Fruit fly (Drosophila melanogaster) whole organism, embryonic: ENCODE results near the gene Gr93d.
A peak's percentile ranks its signal among the peaks of the same experiment; 100 is the strongest.

Experiments
- Atf6 ChIP-seq: fragments of 200-800 bp; sonication (Bioruptor generic); IDR thresholded peaks from 2 replicates; pipeline ENCODE4 v1.3.6; 2022; ENCODE audit warnings: missing biosample characterization, missing genetic modification characterization
- CG10979 ChIP-seq: fragments of 200-800 bp; sonication (Bioruptor generic); optimal IDR thresholded peaks from 2 replicates; lab custom pipeline; 2018; ENCODE audit warnings: missing biosample characterization, mild to moderate bottlenecking, missing genetic modification characterization, moderate library complexity
- CG12769 ChIP-seq: fragments of 200-800 bp; sonication (Bioruptor generic); optimal IDR thresholded peaks from 2 replicates; lab custom pipeline; 2019; ENCODE audit warnings: missing biosample characterization, mild to moderate bottlenecking, missing genetic modification characterization, moderate library complexity
- CG14860 ChIP-seq: fragments of 200-800 bp; sonication (Bioruptor generic); IDR thresholded peaks from 3 replicates; pipeline ENCODE4 v1.3.6; 2022; ENCODE audit warnings: missing biosample characterization, missing genetic modification characterization; ENCODE audit not compliant: partially characterized antibody
- CG16813 ChIP-seq: fragments of 200-800 bp; sonication (Bioruptor generic); IDR thresholded peaks from 3 replicates; pipeline ENCODE4 v1.3.6; 2022; ENCODE audit warnings: missing biosample characterization, missing genetic modification characterization; ENCODE audit not compliant: partially characterized antibody
- CG1832 ChIP-seq: fragments of 200-800 bp; sonication (Bioruptor generic); optimal IDR thresholded peaks from 2 replicates; lab custom pipeline; 2017; ENCODE audit warnings: missing biosample characterization, mild to moderate bottlenecking, missing genetic modification characterization, inconsistent platforms
- CG30403 ChIP-seq: fragments of 200-800 bp; sonication (Bioruptor generic); optimal IDR thresholded peaks from 3 replicates; lab custom pipeline; 2016; ENCODE audit warnings: missing biosample characterization, missing genetic modification characterization
- CG3065 ChIP-seq: fragments of 200-800 bp; sonication (Bioruptor generic); optimal IDR thresholded peaks from 2 replicates; lab custom pipeline; 2016; ENCODE audit warnings: missing biosample characterization, missing genetic modification characterization
- CG32767 ChIP-seq: fragments of 200-800 bp; sonication (Bioruptor generic); IDR thresholded peaks from 2 replicates; pipeline ENCODE4 v1.3.6; 2022; ENCODE audit warnings: missing biosample characterization, missing genetic modification characterization
- CG7839 ChIP-seq: fragments of 200-800 bp; sonication (Bioruptor generic); optimal IDR thresholded peaks from 3 replicates; lab custom pipeline; 2018; ENCODE audit warnings: missing biosample characterization, mild to moderate bottlenecking, missing genetic modification characterization, moderate library complexity
- CG8290 ChIP-seq, 3 experiments: fragments of 200-800 bp; sonication (Bioruptor generic); optimal IDR thresholded peaks; 2 replicates each; lab custom pipeline; 2016 to 2019; ENCODE audit warnings: missing biosample characterization in 3 of 3, missing genetic modification characterization in 3 of 3, mild to moderate bottlenecking in 2 of 3, moderate library complexity in 1 of 3
- CG8478 ChIP-seq: fragments of >200 bp; optimal IDR thresholded peaks from 2 replicates; lab custom pipeline; 2018
- CTCF ChIP-seq: fragments of 200-800 bp; sonication (Bioruptor generic); optimal IDR thresholded peaks from 2 replicates; lab custom pipeline; 2017; ENCODE audit warnings: missing biosample characterization, mild to moderate bottlenecking, missing genetic modification characterization, moderate library complexity
- Deaf1 ChIP-seq: fragments of 200-800 bp; optimal IDR thresholded peaks from 3 replicates; lab custom pipeline; 2019; ENCODE audit warnings: missing biosample characterization, mild to moderate bottlenecking, missing genetic modification characterization, moderate library complexity
- Dip2 ChIP-seq: fragments of 200-800 bp; sonication (Bioruptor generic); IDR thresholded peaks from 2 replicates; pipeline ENCODE4 v1.3.6; 2022; ENCODE audit warnings: missing biosample characterization, missing genetic modification characterization
- Dll ChIP-seq: fragments of 200-800 bp; sonication (Bioruptor generic); IDR thresholded peaks from 4 replicates; pipeline ENCODE4 v1.3.6; 2022; ENCODE audit warnings: missing biosample characterization, missing genetic modification characterization; ENCODE audit not compliant: partially characterized antibody
- Drgx ChIP-seq: fragments of 200-800 bp; sonication (Bioruptor generic); IDR thresholded peaks from 2 replicates; pipeline ENCODE4 v1.3.6; 2022; ENCODE audit warnings: missing biosample characterization, missing genetic modification characterization
- Hr78 ChIP-seq, 2 experiments: fragments of 200-800 bp in 1 of 2; fragments of >200 bp in 1 of 2; sonication (Bioruptor generic) in 1 of 2; optimal IDR thresholded peaks; 2 replicates each; lab custom pipeline; 2017 to 2019; ENCODE audit warnings: missing biosample characterization in 2 of 2, missing genetic modification characterization in 2 of 2, mild to moderate bottlenecking in 1 of 2, moderate library complexity in 1 of 2
- MBD-R2 ChIP-seq: fragments of 200-800 bp; sonication (Bioruptor generic); IDR thresholded peaks from 2 replicates; pipeline ENCODE4 v1.3.6; 2022; ENCODE audit warnings: missing biosample characterization, missing genetic modification characterization
- Mes4 ChIP-seq: fragments of 200-800 bp; sonication (Bioruptor generic); optimal IDR thresholded peaks from 2 replicates; lab custom pipeline; 2016; ENCODE audit warnings: missing biosample characterization, missing genetic modification characterization
- Opbp ChIP-seq: fragments of 200-800 bp; sonication (Bioruptor generic); IDR thresholded peaks from 3 replicates; pipeline ENCODE4 v1.3.6; 2022; ENCODE audit warnings: missing biosample characterization, missing genetic modification characterization; ENCODE audit not compliant: partially characterized antibody
- Pdp1 ChIP-seq, 2 experiments: fragments of 200-800 bp; sonication (Bioruptor generic); optimal IDR thresholded peaks; 3 replicates each; lab custom pipeline; 2016; ENCODE audit warnings: missing biosample characterization in 2 of 2, missing genetic modification characterization in 2 of 2, mild to moderate bottlenecking in 1 of 2, moderate library complexity in 1 of 2
- Trl ChIP-seq, 3 experiments: fragments of >200 bp in 2 of 3; fragments of 200-800 bp in 1 of 3; sonication (Bioruptor generic) in 1 of 3; optimal IDR thresholded peaks; 2 replicates in 1 of 3; 3 replicates in 2 of 3; lab custom pipeline; 2016 to 2017; ENCODE audit warnings: missing biosample characterization in 1 of 3, missing genetic modification characterization in 1 of 3
- YL-1 ChIP-seq: fragments of 200-800 bp; sonication (Bioruptor generic); optimal IDR thresholded peaks from 3 replicates; lab custom pipeline; 2017; ENCODE audit warnings: missing biosample characterization, mild to moderate bottlenecking, missing genetic modification characterization
- bab2 ChIP-seq: fragments of 200-800 bp; sonication (Bioruptor generic); optimal IDR thresholded peaks from 2 replicates; lab custom pipeline; 2016; ENCODE audit warnings: missing biosample characterization, missing genetic modification characterization
- cg ChIP-seq: fragments of 200-800 bp; sonication (Bioruptor generic); optimal IDR thresholded peaks from 3 replicates; lab custom pipeline; 2019; ENCODE audit warnings: missing biosample characterization, mild to moderate bottlenecking, missing genetic modification characterization, moderate library complexity
- chif ChIP-seq, 2 experiments: fragments of 200-800 bp; sonication (Bioruptor generic); optimal IDR thresholded peaks; 3 replicates each; lab custom pipeline; 2016; ENCODE audit warnings: missing biosample characterization in 2 of 2, missing genetic modification characterization in 2 of 2
- chm ChIP-seq: fragments of 200-800 bp; sonication (Bioruptor generic); IDR thresholded peaks from 2 replicates; pipeline ENCODE4 v1.3.6; 2022; ENCODE audit warnings: missing biosample characterization, missing genetic modification characterization
- dati ChIP-seq: fragments of 200-800 bp; sonication (Bioruptor generic); IDR thresholded peaks from 2 replicates; pipeline ENCODE4 v1.3.6; 2022; ENCODE audit warnings: missing biosample characterization, missing genetic modification characterization
- ewg ChIP-seq: fragments of 200-800 bp; sonication (Bioruptor generic); optimal IDR thresholded peaks from 3 replicates; lab custom pipeline; 2017; ENCODE audit warnings: mild to moderate bottlenecking, missing biosample characterization, missing genetic modification reagents, missing genetic modification characterization
- gfzf ChIP-seq: fragments of 200-800 bp; sonication (Bioruptor generic); optimal IDR thresholded peaks from 2 replicates; lab custom pipeline; 2016; ENCODE audit warnings: missing biosample characterization, mild to moderate bottlenecking, missing genetic modification characterization, moderate library complexity
- kah ChIP-seq: fragments of 200-800 bp; sonication (Bioruptor generic); optimal IDR thresholded peaks from 2 replicates; lab custom pipeline; 2018; ENCODE audit warnings: missing biosample characterization, mild to moderate bottlenecking, missing genetic modification characterization
- kni ChIP-seq: fragments of 200-800 bp; sonication (Bioruptor generic); optimal IDR thresholded peaks from 3 replicates; lab custom pipeline; 2017; ENCODE audit warnings: mild to moderate bottlenecking, missing biosample characterization, missing genetic modification reagents, missing genetic modification characterization
- lbe ChIP-seq: fragments of 200-800 bp; sonication (Bioruptor generic); optimal IDR thresholded peaks from 2 replicates; lab custom pipeline; 2016; ENCODE audit warnings: missing biosample characterization, mild to moderate bottlenecking, missing genetic modification characterization
- mirr ChIP-seq: fragments of 200-800 bp; sonication (Bioruptor generic); optimal IDR thresholded peaks from 3 replicates; lab custom pipeline; 2018; ENCODE audit warnings: missing biosample characterization, mild to moderate bottlenecking, missing genetic modification characterization
- nau ChIP-seq: fragments of 200-800 bp; sonication (Bioruptor generic); optimal IDR thresholded peaks from 3 replicates; lab custom pipeline; 2017; ENCODE audit warnings: missing biosample characterization, mild to moderate bottlenecking, missing genetic modification characterization, missing genetic modification reagents
- nom ChIP-seq: fragments of 200-800 bp; sonication (Bioruptor generic); optimal IDR thresholded peaks from 2 replicates; lab custom pipeline; 2017; ENCODE audit warnings: missing biosample characterization, missing genetic modification characterization, mild to moderate bottlenecking, moderate library complexity, missing genetic modification reagents
- ro ChIP-seq: fragments of 200-800 bp; sonication (Bioruptor generic); IDR thresholded peaks from 2 replicates; pipeline ENCODE4 v1.3.6; 2022; ENCODE audit warnings: missing biosample characterization, missing genetic modification characterization
- salm ChIP-seq: fragments of 200-800 bp; sonication (Bioruptor generic); optimal IDR thresholded peaks from 2 replicates; lab custom pipeline; 2018; ENCODE audit warnings: missing biosample characterization, mild to moderate bottlenecking, missing genetic modification characterization
- sens ChIP-seq: fragments of 200-800 bp; sonication (Bioruptor generic); peaks from one replicate; lab custom pipeline; 2016; ENCODE audit warnings: missing biosample characterization, missing genetic modification characterization
- sens-2 ChIP-seq: fragments of 200-800 bp; sonication (Bioruptor generic); IDR thresholded peaks from 2 replicates; pipeline ENCODE4 v1.3.6; 2022; ENCODE audit warnings: missing biosample characterization, missing genetic modification characterization
- slbo ChIP-seq: fragments of 200-800 bp; sonication (Bioruptor generic); IDR thresholded peaks from 2 replicates; pipeline ENCODE4 v1.3.6; 2022; ENCODE audit warnings: missing biosample characterization, missing genetic modification characterization
- sr ChIP-seq: fragments of 200-800 bp; sonication (Bioruptor generic); IDR thresholded peaks from 3 replicates; pipeline ENCODE4 v1.3.6; 2022; ENCODE audit warnings: missing biosample characterization, missing genetic modification characterization
- toy ChIP-seq: fragments of 200-800 bp; sonication (Bioruptor generic); IDR thresholded peaks from 2 replicates; pipeline ENCODE4 v1.3.6; 2022; ENCODE audit warnings: missing biosample characterization, missing genetic modification characterization

The Gr93d gene

dm6 chr3R:21822562-21822933 lies 23.9 kb downstream of the Gr93d start, which contains the start of gene CASK (continued):
- TF ChIP-seq sens: peak; percentile 84
- TF ChIP-seq kah (GFP tag; lab: Kevin White, UChicago): no peak
- peak; percentile 9 for TF ChIP-seq kni (GFP tag; lab: Kevin White, UChicago)
- no peak for TF ChIP-seq Dip2 (GFP tag; lab: Robert Waterston, UW)
- TF ChIP-seq CG30403 (GFP tag; lab: Kevin White, UChicago): no peak
- peak; percentile 46 for TF ChIP-seq Mes4 (GFP tag; lab: Kevin White, UChicago)
- no peak for TF ChIP-seq CG12769 (tag; lab: Kevin White, UChicago)
- no peak for TF ChIP-seq Atf6 (GFP tag; lab: Robert Waterston, UW)
- no peak for TF ChIP-seq ro (GFP tag; lab: Robert Waterston, UW)
- TF ChIP-seq chif (GFP tag; optimal IDR thresholded peaks at IDR 0.05; lab: Kevin White, UChicago): peak in 1 of 2 experiments; percentile 9
- no peak for TF ChIP-seq CG3065 (GFP tag; lab: Kevin White, UChicago)
- no peak for TF ChIP-seq lbe
- peak in 1 of 2 experiments; percentile 25 for TF ChIP-seq Pdp1 (GFP tag; optimal IDR thresholded peaks at IDR 0.05; lab: Kevin White, UChicago)
- no peak for TF ChIP-seq Hr78 (GFP tag; optimal IDR thresholded peaks at IDR 0.05; lab: Kevin White, UChicago)
- TF ChIP-seq CG16813 (GFP tag; lab: Robert Waterston, UW): peak; percentile 26; the same call in 1 of the 3 replicates

dm6 chr3R:21821684-21822561 lies 24.5 kb downstream of the Gr93d start:
- TF ChIP-seq dati (GFP tag; lab: Robert Waterston, UW) (no peak), Dll (GFP tag; lab: Robert Waterston, UW) (0 out of 4 replicates have a peak, but pooled peaks have one; percentile 33), nau (GFP tag; lab: Kevin White, UChicago) (peak; percentile 11), chm (no peak), CG8478 (lab: Kevin White, UChicago) (peak; percentile 44), CG10979 (peak; percentile 37), CG8290 (GFP tag; optimal IDR thresholded peaks at IDR 0.05; lab: Kevin White, UChicago) (no peak), CG8290 (tag; optimal IDR thresholded peaks at IDR 0.05; lab: Kevin White, UChicago) (peak in 1 of 2 experiments; percentile 26), gfzf (GFP tag; lab: Kevin White, UChicago) (no peak), Drgx (no peak), CG32767 (GFP tag; lab: Robert Waterston, UW) (peak; percentile 46; the same call in 1 of the 2 replicates), CTCF (GFP tag; lab: Kevin White, UChicago) (peak; percentile 92), slbo (GFP tag; lab: Robert Waterston, UW) (0 out of 2 replicates have a peak, but pooled peaks have one; percentile 2), CG1832 (GFP tag; lab: Kevin White, UChicago) (peak; percentile 38), YL-1 (GFP tag; lab: Kevin White, UChicago) (peak; percentile 35), mirr (GFP tag; lab: Kevin White, UChicago) (peak; percentile 15), Dip2 (GFP tag; lab: Robert Waterston, UW) (peak; percentile 89), Deaf1 (peak; percentile 70), salm (tag; lab: Kevin White, UChicago) (no peak), CG14860 (GFP tag; lab: Robert Waterston, UW) (0 out of 3 replicates have a peak, but pooled peaks have one; percentile 7), sens-2 (GFP tag; lab: Robert Waterston, UW) (0 out of 2 replicates have a peak, but pooled peaks have one; percentile 28), bab2 (no peak), ro (GFP tag; lab: Robert Waterston, UW) (no peak), CG3065 (GFP tag; lab: Kevin White, UChicago) (peak; percentile 95), MBD-R2 (0 out of 2 replicates have a peak, but pooled peaks have one; percentile 57), cg (GFP tag; lab: Kevin White, UChicago) (peak; percentile 88), Trl (optimal IDR thresholded peaks at IDR 0.05; lab: Kevin White, UChicago) (peak; percentile 39 to 49), Trl (GFP tag; optimal IDR thresholded peaks at IDR 0.05; lab: Kevin White, UChicago) (no peak), Atf6 (GFP tag; lab: Robert Waterston, UW) (0 out of 2 replicates have a peak, but pooled peaks have one; percentile 20), sr (GFP tag; lab: Robert Waterston, UW) (peak; percentile 32; the same call in 1 of the 3 replicates), toy (GFP tag; lab: Robert Waterston, UW) (0 out of 2 replicates have a peak, but pooled peaks have one; percentile 27), nom (GFP tag; lab: Kevin White, UChicago) (peak; percentile 39), ewg (GFP tag; lab: Kevin White, UChicago) (peak; percentile 92), CG7839 (tag; lab: Kevin White, UChicago) (no peak), Opbp (0 out of 3 replicates have a peak, but pooled peaks have one; percentile 9)
